Fruit fly (Drosophila melanogaster) whole organism, wandering third instar larva: ENCODE measurements around the gene Pcmt.

ENCODE experiments used
- N ChIP-seq: fragments of >200 bp; optimal IDR thresholded peaks from 2 replicates; lab custom pipeline; 2018; ENCODE audit warnings: missing biosample characterization, missing external identifiers, missing genetic modification characterization
- Vsx2 ChIP-seq: fragments of 200-300, 225-300 bp; sonication (Bioruptor generic); optimal IDR thresholded peaks from 2 replicates; lab custom pipeline; 2018; ENCODE audit warnings: missing biosample characterization, missing genetic modification characterization; ENCODE audit not compliant: partially characterized antibody
- dmrt93B ChIP-seq: fragments of 200-800 bp; sonication (Bioruptor generic); optimal IDR thresholded peaks from 2 replicates; lab custom pipeline; 2018; ENCODE audit warnings: missing biosample characterization, mild to moderate bottlenecking, missing genetic modification characterization
- sv ChIP-seq: fragments of 200-800 bp; sonication (Bioruptor generic); optimal IDR thresholded peaks from 3 replicates; lab custom pipeline; 2016; ENCODE audit warnings: missing biosample characterization, missing genetic modification characterization

DNA sequence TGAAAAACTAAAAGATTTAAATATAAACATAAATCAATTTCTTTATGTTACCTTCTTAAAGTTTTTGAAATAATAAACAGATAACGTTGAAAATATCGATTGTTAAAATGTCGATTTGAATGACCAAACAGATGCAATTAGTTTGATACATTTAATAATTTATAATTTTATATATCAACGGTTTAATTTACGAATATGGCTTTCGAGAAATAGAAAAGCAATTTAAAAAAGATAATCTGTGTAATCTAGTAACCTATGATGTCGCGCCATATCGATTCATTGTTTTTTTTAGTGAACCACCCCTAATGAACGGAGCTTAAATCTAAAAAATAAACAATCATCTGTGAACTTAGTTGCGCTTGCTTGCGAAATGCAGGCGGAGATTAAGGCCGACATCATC is 34.5 kb upstream of the Pcmt start, which contains the start of gene PolZ2:
- no peak for TF ChIP-seq N (GFP tag; lab: Kevin White, UChicago)
- TF ChIP-seq sv (GFP tag; lab: Kevin White, UChicago) = no peak
- no peak for TF ChIP-seq dmrt93B (GFP tag; lab: Kevin White, UChicago)
- TF ChIP-seq Vsx2 (GFP tag; lab: Kevin White, UChicago) = no peak
